Worm (Caenorhabditis elegans): ENCODE measurements around the gene elt-2.
A peak's percentile ranks its signal among the peaks of the same experiment; 100 is the strongest.

elt-2 gene

DNA sequence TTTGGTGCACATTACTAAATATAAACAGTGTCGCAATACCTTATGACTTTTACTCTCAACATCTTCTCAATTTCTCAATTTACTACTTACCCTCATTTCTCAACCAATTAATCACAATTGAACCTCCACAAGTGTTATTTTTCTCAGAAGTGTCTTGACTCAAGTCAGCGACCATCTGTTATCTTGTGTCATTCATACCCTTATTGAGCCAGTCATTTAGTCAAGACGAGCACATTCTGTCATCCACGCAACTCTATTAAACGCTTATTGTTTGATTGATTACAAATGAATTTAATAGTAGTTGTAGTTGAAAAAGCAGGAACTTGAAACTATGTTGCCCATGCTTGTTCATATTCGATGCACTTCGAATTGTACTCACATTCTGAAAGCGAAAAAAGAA is 22.4 kb downstream of the elt-2 start:
- no peak for TF ChIP-seq skn-1 (tag; optimal IDR thresholded peaks at IDR 0.05)
- TF ChIP-seq nfya-1 (tag; optimal IDR thresholded peaks at IDR 0.05; ENCODE audit: insufficient read depth) = no peak
- TF ChIP-seq ztf-11 (tag; optimal IDR thresholded peaks at IDR 0.05) = no peak
- TF ChIP-seq pha-4 (tag; optimal IDR thresholded peaks at IDR 0.05) = no peak
- no peak for TF ChIP-seq ceh-9 (tag; optimal IDR thresholded peaks at IDR 0.05)
- TF ChIP-seq nhr-237 (tag; optimal IDR thresholded peaks at IDR 0.05) = no peak
- TF ChIP-seq ztf-4 (tag; optimal IDR thresholded peaks at IDR 0.05) = no peak
- no peak for TF ChIP-seq nhr-28 (tag; optimal IDR thresholded peaks at IDR 0.05)

DNA sequence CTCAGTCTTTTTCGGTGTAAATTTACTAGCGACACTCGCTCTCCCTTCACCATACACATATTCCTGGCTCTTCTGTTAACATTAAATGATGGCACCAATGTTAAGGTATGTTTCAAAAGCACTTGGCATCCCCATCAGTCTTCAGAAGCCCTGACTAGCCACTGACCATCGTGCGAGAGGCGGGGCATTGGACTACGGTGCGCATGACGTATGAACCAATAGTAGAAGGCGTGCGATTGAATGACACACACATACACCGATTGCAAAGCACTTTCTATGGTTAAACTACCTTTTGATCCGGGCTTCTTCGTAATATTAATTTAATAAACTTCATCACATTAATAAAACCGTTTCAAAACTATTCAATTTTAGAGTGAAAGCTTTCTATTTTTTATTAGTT is 24.2 kb downstream of the elt-2 start:
- no peak for TF ChIP-seq ceh-9 (tag; optimal IDR thresholded peaks at IDR 0.05)
- peak; percentile 95 for TF ChIP-seq nfya-1 (tag; optimal IDR thresholded peaks at IDR 0.05; ENCODE audit: insufficient read depth)
- no peak for TF ChIP-seq ceh-16 (tag; optimal IDR thresholded peaks at IDR 0.05)

DNA sequence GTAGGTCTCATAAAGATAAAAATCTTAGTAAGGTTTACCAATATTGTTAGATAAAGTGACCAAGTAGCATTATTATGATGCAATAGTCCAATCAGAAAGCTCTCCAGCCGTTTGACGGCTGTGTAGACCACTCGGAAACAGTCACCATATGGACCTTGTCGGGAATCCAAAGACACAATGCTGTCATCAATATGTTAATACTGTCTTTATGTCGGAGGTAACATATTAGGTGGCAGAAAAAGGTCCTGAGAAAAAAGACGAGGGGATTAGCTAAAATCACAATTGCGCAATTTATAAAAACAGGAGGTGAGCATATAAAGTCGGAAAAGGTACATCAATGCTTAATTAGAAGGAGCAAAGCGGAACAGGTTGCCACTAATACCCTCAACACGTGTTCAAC is 26.9 kb downstream of the elt-2 start:
- no peak for TF ChIP-seq ztf-4 (tag; optimal IDR thresholded peaks at IDR 0.05)
- TF ChIP-seq egl-27 (tag; optimal IDR thresholded peaks at IDR 0.05) = no peak
- no peak for TF ChIP-seq lin-39 (tag; optimal IDR thresholded peaks at IDR 0.05)
- TF ChIP-seq unc-39 (tag; optimal IDR thresholded peaks at IDR 0.05) = no peak
- TF ChIP-seq nhr-77 (tag; optimal IDR thresholded peaks at IDR 0.05) = no peak
- TF ChIP-seq nhr-67 (tag; optimal IDR thresholded peaks at IDR 0.05) = no peak
- no peak for TF ChIP-seq nhr-25 (tag; optimal IDR thresholded peaks at IDR 0.05)
- no peak for TF ChIP-seq nfya-1 (tag; optimal IDR thresholded peaks at IDR 0.05; ENCODE audit: insufficient read depth)
- no peak for TF ChIP-seq elt-1 (tag; optimal IDR thresholded peaks at IDR 0.05)
- no peak for TF ChIP-seq lin-15B (tag; optimal IDR thresholded peaks at IDR 0.05)
- TF ChIP-seq elt-3 (tag; optimal IDR thresholded peaks at IDR 0.05) = no peak
- TF ChIP-seq ceh-82 (tag; optimal IDR thresholded peaks at IDR 0.05) = no peak
- TF ChIP-seq tbx-2 (tag; optimal IDR thresholded peaks at IDR 0.05) = no peak
- TF ChIP-seq nhr-76 (tag; optimal IDR thresholded peaks at IDR 0.05) = no peak
- TF ChIP-seq mml-1 (tag; optimal IDR thresholded peaks at IDR 0.05) = no peak
- TF ChIP-seq nhr-28 (tag; optimal IDR thresholded peaks at IDR 0.05) = no peak
- TF ChIP-seq fkh-10 (GFP tag; optimal IDR thresholded peaks at IDR 0.05) = no peak
- TF ChIP-seq jun-1 (tag; optimal IDR thresholded peaks at IDR 0.05) = no peak

DNA sequence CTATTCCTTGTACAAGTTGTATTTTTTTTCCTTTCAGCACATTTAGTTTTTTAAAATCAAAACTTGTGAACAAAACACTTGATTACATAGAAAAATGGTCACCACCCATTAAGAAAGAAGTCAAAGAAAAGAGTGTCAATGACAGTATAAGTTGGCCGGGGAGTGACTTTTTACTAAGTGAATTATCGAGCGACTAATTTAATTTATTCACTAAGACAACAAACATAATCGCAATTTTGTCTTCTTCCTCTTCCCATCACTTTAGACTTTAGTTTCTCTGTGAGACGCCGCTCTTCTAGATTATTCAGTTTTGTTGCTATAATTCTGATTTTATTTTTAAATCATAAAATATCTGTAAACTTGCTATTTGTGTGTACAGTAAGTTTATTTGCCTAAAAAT is 33.0 kb downstream of the elt-2 start:
- no peak for TF ChIP-seq nhr-237 (tag; optimal IDR thresholded peaks at IDR 0.05)
- TF ChIP-seq nfya-1 (tag; optimal IDR thresholded peaks at IDR 0.05; ENCODE audit: insufficient read depth) = no peak
- no peak for TF ChIP-seq elt-3 (tag; optimal IDR thresholded peaks at IDR 0.05)
- no peak for TF ChIP-seq nhr-76 (tag; optimal IDR thresholded peaks at IDR 0.05)
- no peak for TF ChIP-seq hmg-11 (tag; optimal IDR thresholded peaks at IDR 0.05)
- TF ChIP-seq aly-2 (tag; optimal IDR thresholded peaks at IDR 0.05) = no peak
- no peak for TF ChIP-seq ZK546.5 (tag; optimal IDR thresholded peaks at IDR 0.05)
- TF ChIP-seq nhr-43 (tag; optimal IDR thresholded peaks at IDR 0.05; ENCODE audit: poor library complexity, severe bottlenecking) = no peak
- no peak for TF ChIP-seq snpc-4 (tag; optimal IDR thresholded peaks at IDR 0.05)
- TF ChIP-seq skn-1 (tag; optimal IDR thresholded peaks at IDR 0.05) = no peak
- no peak for TF ChIP-seq tbx-2 (tag; optimal IDR thresholded peaks at IDR 0.05)
- no peak for TF ChIP-seq elt-2 (tag; optimal IDR thresholded peaks at IDR 0.05)
- no peak for TF ChIP-seq ztf-4 (tag; optimal IDR thresholded peaks at IDR 0.05)
- TF ChIP-seq ceh-82 (tag; optimal IDR thresholded peaks at IDR 0.05) = no peak
- TF ChIP-seq R02D3.7 (tag; optimal IDR thresholded peaks at IDR 0.05) = no peak
- TF ChIP-seq nhr-12 (tag; optimal IDR thresholded peaks at IDR 0.05) = no peak

DNA sequence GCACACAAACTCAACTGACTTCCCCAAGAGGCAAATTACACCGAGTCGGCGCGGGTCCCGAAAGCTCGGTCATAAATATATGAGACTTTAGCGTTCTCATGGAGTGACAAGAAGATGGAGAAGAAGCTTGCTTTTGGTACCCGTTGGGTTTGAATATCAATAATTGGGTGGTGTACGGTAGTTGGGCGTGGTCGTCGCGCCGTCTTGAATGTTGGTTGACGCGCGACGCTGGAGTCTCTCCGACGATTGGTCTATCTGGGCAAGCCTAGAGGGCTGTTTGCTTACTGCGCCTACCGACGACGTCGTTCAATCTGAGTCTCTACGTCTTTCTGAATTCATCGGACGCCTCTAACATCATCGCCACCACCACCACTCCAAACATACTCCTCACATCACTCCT is 33.8 kb downstream of the elt-2 start:
- TF ChIP-seq ceh-28 (tag; optimal IDR thresholded peaks at IDR 0.05) = no peak
- TF ChIP-seq nfya-1 (tag; optimal IDR thresholded peaks at IDR 0.05; ENCODE audit: insufficient read depth) = peak; percentile 82
- no peak for TF ChIP-seq nhr-77 (tag; optimal IDR thresholded peaks at IDR 0.05)
- no peak for TF ChIP-seq nhr-28 (tag; optimal IDR thresholded peaks at IDR 0.05)

DNA sequence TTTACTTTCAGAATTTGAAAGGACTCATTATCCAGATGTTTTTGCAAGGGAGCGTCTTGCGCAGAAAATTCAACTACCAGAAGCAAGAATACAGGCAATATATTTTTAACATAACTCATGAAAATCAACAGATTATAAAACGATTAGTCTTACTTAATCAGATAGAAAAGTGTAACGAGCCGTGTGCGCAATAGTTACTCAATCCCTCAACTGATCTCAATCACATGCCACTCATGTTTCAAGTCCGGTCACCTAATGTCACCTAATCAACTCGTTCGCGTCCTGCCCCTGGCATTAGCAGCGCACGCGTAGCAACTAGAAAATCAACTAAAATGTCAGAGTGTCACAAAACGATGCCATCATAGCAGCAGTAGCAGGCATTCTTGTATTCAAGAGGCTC is 35.5 kb downstream of the elt-2 start:
- TF ChIP-seq ama-1 (optimal IDR thresholded peaks at IDR 0.05) (no peak), ceh-9 (tag; optimal IDR thresholded peaks at IDR 0.05) (no peak), eor-1 (tag; optimal IDR thresholded peaks at IDR 0.05) (no peak), unc-39 (tag; optimal IDR thresholded peaks at IDR 0.05) (no peak), daf-12 (tag; optimal IDR thresholded peaks at IDR 0.05) (no peak), egl-27 (tag; optimal IDR thresholded peaks at IDR 0.05) (no peak), ZK546.5 (tag; optimal IDR thresholded peaks at IDR 0.05) (no peak), fos-1 (tag; optimal IDR thresholded peaks at IDR 0.05) (no peak), nhr-25 (tag; optimal IDR thresholded peaks at IDR 0.05) (no peak), nhr-43 (tag; optimal IDR thresholded peaks at IDR 0.05; ENCODE audit: poor library complexity, severe bottlenecking) (no peak), nhr-28 (tag; optimal IDR thresholded peaks at IDR 0.05) (no peak), mml-1 (tag; optimal IDR thresholded peaks at IDR 0.05) (no peak), nhr-23 (tag; optimal IDR thresholded peaks at IDR 0.05) (no peak), R02D3.7 (tag; optimal IDR thresholded peaks at IDR 0.05) (no peak), nhr-67 (tag; optimal IDR thresholded peaks at IDR 0.05) (no peak), lin-39 (tag; optimal IDR thresholded peaks at IDR 0.05) (no peak)

Data from whole organism, L3 larva.